Worm (Caenorhabditis elegans): Measurements from ENCODE around the gene fbxa-102.

Gene fbxa-102

ce11 chrV:17493732-17494131 lies at the start of gene fbxa-102:
Gene fbxa-102 (minus strand): TSS chrV:17493832.
- no peak for TF ChIP-seq W03F9.2 (tag; optimal IDR thresholded peaks at IDR 0.05)
- TF ChIP-seq dao-5 (tag; optimal IDR thresholded peaks at IDR 0.05): no peak
- TF ChIP-seq him-1 (tag; optimal IDR thresholded peaks at IDR 0.05): no peak

- TF ChIP-seq W03F9.2 (tag; optimal IDR thresholded peaks at IDR 0.05) (no peak), dao-5 (tag; optimal IDR thresholded peaks at IDR 0.05) (no peak), him-1 (tag; optimal IDR thresholded peaks at IDR 0.05) (no peak)
Observed at ce11 chrV:17542304-17542703, 48.7 kb upstream of the fbxa-102 start.

- no peak for TF ChIP-seq dao-5 (tag; optimal IDR thresholded peaks at IDR 0.05)
- no peak for TF ChIP-seq W03F9.2 (tag; optimal IDR thresholded peaks at IDR 0.05)
- no peak for TF ChIP-seq him-1 (tag; optimal IDR thresholded peaks at IDR 0.05)
Observed at ce11 chrV:17540295-17540694, 46.7 kb upstream of the fbxa-102 start, which contains the start of gene srz-25. Gene srz-25 (plus strand): TSS chrV:17540595.

ce11 chrV:17539289-17539688 lies 45.7 kb upstream of the fbxa-102 start:
- TF ChIP-seq dao-5 (tag; optimal IDR thresholded peaks at IDR 0.05): no peak
- no peak for TF ChIP-seq him-1 (tag; optimal IDR thresholded peaks at IDR 0.05)
- no peak for TF ChIP-seq W03F9.2 (tag; optimal IDR thresholded peaks at IDR 0.05)

ce11 chrV:17538279-17538896 lies 44.8 kb upstream of the fbxa-102 start, which contains the start of gene C18D4.6:
Gene C18D4.6 (minus strand): TSS chrV:17538375.
- TF ChIP-seq W03F9.2 (tag; optimal IDR thresholded peaks at IDR 0.05) (no peak), him-1 (tag; optimal IDR thresholded peaks at IDR 0.05) (no peak), dao-5 (tag; optimal IDR thresholded peaks at IDR 0.05) (no peak)

- TF ChIP-seq W03F9.2 (tag; optimal IDR thresholded peaks at IDR 0.05) (no peak), him-1 (tag; optimal IDR thresholded peaks at IDR 0.05) (no peak), dao-5 (tag; optimal IDR thresholded peaks at IDR 0.05) (no peak)
Observed at ce11 chrV:17533200-17533599, 39.6 kb upstream of the fbxa-102 start.

ce11 chrV:17532686-17533085 lies 39.1 kb upstream of the fbxa-102 start, which contains the start of gene C18D4.3:
Gene C18D4.3 (minus strand): TSS chrV:17532786.
- no peak for TF ChIP-seq W03F9.2 (tag; optimal IDR thresholded peaks at IDR 0.05)
- no peak for TF ChIP-seq dao-5 (tag; optimal IDR thresholded peaks at IDR 0.05)
- no peak for TF ChIP-seq him-1 (tag; optimal IDR thresholded peaks at IDR 0.05)

ce11 chrV:17531410-17531809 lies 37.8 kb upstream of the fbxa-102 start, which contains the start of gene C18D4.4:
Gene C18D4.4 (minus strand): TSS chrV:17531510.
- TF ChIP-seq him-1 (tag; optimal IDR thresholded peaks at IDR 0.05) (no peak), dao-5 (tag; optimal IDR thresholded peaks at IDR 0.05) (no peak)

ce11 chrV:17530486-17530885 lies 36.9 kb upstream of the fbxa-102 start, which contains the start of gene C18D4.12:
Gene C18D4.12 (minus strand): TSS chrV:17530586.
- TF ChIP-seq W03F9.2 (tag; optimal IDR thresholded peaks at IDR 0.05) (no peak), dao-5 (tag; optimal IDR thresholded peaks at IDR 0.05) (no peak), him-1 (tag; optimal IDR thresholded peaks at IDR 0.05) (no peak)

- no peak for TF ChIP-seq him-1 (tag; optimal IDR thresholded peaks at IDR 0.05)
- no peak for TF ChIP-seq dao-5 (tag; optimal IDR thresholded peaks at IDR 0.05)
- no peak for TF ChIP-seq W03F9.2 (tag; optimal IDR thresholded peaks at IDR 0.05)
Observed at ce11 chrV:17527729-17528128, 34.1 kb upstream of the fbxa-102 start, which contains the start of gene srz-90. Gene srz-90 (plus strand): TSS chrV:17528029.

- TF ChIP-seq W03F9.2 (tag; optimal IDR thresholded peaks at IDR 0.05): no peak
- no peak for TF ChIP-seq dao-5 (tag; optimal IDR thresholded peaks at IDR 0.05)
- TF ChIP-seq him-1 (tag; optimal IDR thresholded peaks at IDR 0.05): no peak
Observed at ce11 chrV:17520735-17521134, 27.1 kb upstream of the fbxa-102 start, which contains the start of gene fbxa-136. Gene fbxa-136 (plus strand): TSS chrV:17521035.

- TF ChIP-seq him-1 (tag; optimal IDR thresholded peaks at IDR 0.05) (no peak), dao-5 (tag; optimal IDR thresholded peaks at IDR 0.05) (no peak), W03F9.2 (tag; optimal IDR thresholded peaks at IDR 0.05) (no peak)
Observed at ce11 chrV:17513831-17514230, 20.2 kb upstream of the fbxa-102 start.

- TF ChIP-seq dao-5 (tag; optimal IDR thresholded peaks at IDR 0.05) (no peak), W03F9.2 (tag; optimal IDR thresholded peaks at IDR 0.05) (no peak), him-1 (tag; optimal IDR thresholded peaks at IDR 0.05) (no peak)
Observed at ce11 chrV:17512763-17513162, 19.1 kb upstream of the fbxa-102 start.

ce11 chrV:17508493-17508892 lies 14.9 kb upstream of the fbxa-102 start, which contains the start of gene srw-32:
Gene srw-32 (plus strand): TSS chrV:17508793.
- TF ChIP-seq dao-5 (tag; optimal IDR thresholded peaks at IDR 0.05) (no peak), him-1 (tag; optimal IDR thresholded peaks at IDR 0.05) (no peak), W03F9.2 (tag; optimal IDR thresholded peaks at IDR 0.05) (no peak)

- TF ChIP-seq dao-5 (tag; optimal IDR thresholded peaks at IDR 0.05) (no peak), him-1 (tag; optimal IDR thresholded peaks at IDR 0.05) (no peak), W03F9.2 (tag; optimal IDR thresholded peaks at IDR 0.05) (no peak)
Observed at ce11 chrV:17506289-17506688, 12.7 kb upstream of the fbxa-102 start, which contains the start of gene srw-31. Gene srw-31 (plus strand): TSS chrV:17506589.

Data from whole organism, L4/young adult.